Worm (Caenorhabditis elegans) whole organism, midembryonic: ENCODE measurements around the gene F33G12.7.
A peak's percentile ranks its signal among the peaks of the same experiment; 100 is the strongest.

ENCODE experiments used
- T22C8.4 ChIP-seq: fragments of 200-800 bp; sonication (Bioruptor generic); IDR thresholded peaks from 2 replicates; pipeline ENCODE4 v1.3.6; 2022; ENCODE audit warnings: missing genetic modification characterization, missing compliant biosample characterization
- cog-1 ChIP-seq: sonication (generic microtip); optimal IDR thresholded peaks from 2 replicates; lab custom pipeline; 2016; ENCODE audit warnings: missing genetic modification characterization, missing compliant biosample characterization
- flt-1 ChIP-seq: fragments of 200-800 bp; sonication (Bioruptor generic); IDR thresholded peaks from 2 replicates; pipeline ENCODE4 v1.3.6; 2022; ENCODE audit warnings: missing genetic modification characterization, missing compliant biosample characterization
- klf-2 ChIP-seq: fragments of 200-800 bp; sonication (Bioruptor generic); conservative IDR thresholded peaks from 2 replicates; pipeline ENCODE4 v1.3.6; 2022; ENCODE audit warnings: missing genetic modification reagents, missing genetic modification characterization, missing compliant biosample characterization
- med-1 ChIP-seq: sonication (generic microtip); optimal IDR thresholded peaks from 2 replicates; lab custom pipeline; 2017; ENCODE audit warnings: missing genetic modification characterization, mild to moderate bottlenecking, missing compliant biosample characterization, antibody characterized with exemption, missing genetic modification reagents; ENCODE audit not compliant: insufficient read depth
- ref-1 ChIP-seq: fragments of 200-800 bp; sonication (Bioruptor generic); conservative IDR thresholded peaks from 2 replicates; pipeline ENCODE4 v1.3.6; 2022; ENCODE audit warnings: missing genetic modification reagents, missing genetic modification characterization, missing compliant biosample characterization
- tab-1 ChIP-seq: fragments of 200-800 bp; sonication (Bioruptor generic); IDR thresholded peaks from 2 replicates; pipeline ENCODE4 v1.3.6; 2022; ENCODE audit warnings: missing genetic modification characterization, missing compliant biosample characterization
- ztf-23 ChIP-seq: fragments of 200-800 bp; sonication (Bioruptor generic); IDR thresholded peaks from 2 replicates; pipeline ENCODE4 v1.3.6; 2022; ENCODE audit warnings: missing genetic modification reagents, missing genetic modification characterization, missing compliant biosample characterization
- ztf-29 ChIP-seq: fragments of 200-800 bp; sonication (Bioruptor generic); IDR thresholded peaks from 2 replicates; pipeline ENCODE4 v1.3.6; 2022; ENCODE audit warnings: missing genetic modification reagents, missing genetic modification characterization, missing compliant biosample characterization

The F33G12.7 gene

ce11 chrII:5027952-5028351 is 12.5 kb downstream of the F33G12.7 start:
- TF ChIP-seq klf-2 (GFP tag; lab: Robert Waterston, UW) (no peak), tab-1 (GFP tag; lab: Robert Waterston, UW) (no peak), ztf-23 (GFP tag; lab: Robert Waterston, UW) (no peak), flt-1 (no peak), ref-1 (no peak), ztf-29 (GFP tag; lab: Robert Waterston, UW) (no peak), cog-1 (tag; lab: Kevin White, UChicago) (no peak), med-1 (GFP tag; lab: Kevin White, UChicago) (no peak), T22C8.4 (GFP tag; lab: Robert Waterston, UW) (no peak)

ce11 chrII:5022381-5022855 is 18.1 kb downstream of the F33G12.7 start, which contains the start of the genes nsy-1 and F59A6.13:
Gene nsy-1, plus strand, starts transcription at chrII:5022757.
Gene F59A6.13, plus strand, starts transcription at chrII:5022805.
- TF ChIP-seq ztf-29 (GFP tag; lab: Robert Waterston, UW) (no peak), ztf-23 (GFP tag; lab: Robert Waterston, UW) (no peak), T22C8.4 (GFP tag; lab: Robert Waterston, UW) (no peak), tab-1 (GFP tag; lab: Robert Waterston, UW) (no peak), klf-2 (GFP tag; lab: Robert Waterston, UW) (no peak), cog-1 (tag; lab: Kevin White, UChicago) (no peak), med-1 (GFP tag; lab: Kevin White, UChicago) (no peak), ref-1 (no peak), flt-1 (no peak)

ce11 chrII:5021518-5021917 is 19.0 kb downstream of the F33G12.7 start:
- TF ChIP-seq flt-1 = no peak
- TF ChIP-seq T22C8.4 (GFP tag; lab: Robert Waterston, UW) = no peak
- no peak for TF ChIP-seq ztf-23 (GFP tag; lab: Robert Waterston, UW)
- no peak for TF ChIP-seq tab-1 (GFP tag; lab: Robert Waterston, UW)
- TF ChIP-seq ref-1 = no peak
- no peak for TF ChIP-seq klf-2 (GFP tag; lab: Robert Waterston, UW)
- TF ChIP-seq ztf-29 (GFP tag; lab: Robert Waterston, UW) = no peak
- no peak for TF ChIP-seq cog-1 (tag; lab: Kevin White, UChicago)
- no peak for TF ChIP-seq med-1 (GFP tag; lab: Kevin White, UChicago)

- no peak for TF ChIP-seq ztf-29 (GFP tag; lab: Robert Waterston, UW)
- no peak for TF ChIP-seq klf-2 (GFP tag; lab: Robert Waterston, UW)
- no peak for TF ChIP-seq ref-1
- TF ChIP-seq tab-1 (GFP tag; lab: Robert Waterston, UW) = no peak
- TF ChIP-seq cog-1 (tag; lab: Kevin White, UChicago) = no peak
- no peak for TF ChIP-seq flt-1
- no peak for TF ChIP-seq ztf-23 (GFP tag; lab: Robert Waterston, UW)
- TF ChIP-seq T22C8.4 (GFP tag; lab: Robert Waterston, UW) = no peak
- TF ChIP-seq med-1 (GFP tag; lab: Kevin White, UChicago) = no peak
Measured at ce11 chrII:5020513-5021081, 19.9 kb downstream of the F33G12.7 start.

ce11 chrII:5019389-5020108 is 20.9 kb downstream of the F33G12.7 start:
- TF ChIP-seq T22C8.4 (GFP tag; lab: Robert Waterston, UW) = no peak
- no peak for TF ChIP-seq klf-2 (GFP tag; lab: Robert Waterston, UW)
- TF ChIP-seq tab-1 (GFP tag; lab: Robert Waterston, UW) = no peak
- no peak for TF ChIP-seq med-1 (GFP tag; lab: Kevin White, UChicago)
- no peak for TF ChIP-seq ztf-29 (GFP tag; lab: Robert Waterston, UW)
- TF ChIP-seq ref-1 = no peak
- no peak for TF ChIP-seq ztf-23 (GFP tag; lab: Robert Waterston, UW)
- TF ChIP-seq flt-1 = no peak
- no peak for TF ChIP-seq cog-1 (tag; lab: Kevin White, UChicago)

ce11 chrII:5018578-5018977 is 21.9 kb downstream of the F33G12.7 start:
- TF ChIP-seq tab-1 (GFP tag; lab: Robert Waterston, UW) (no peak), ztf-29 (GFP tag; lab: Robert Waterston, UW) (no peak), med-1 (GFP tag; lab: Kevin White, UChicago) (no peak), ref-1 (no peak), flt-1 (no peak), ztf-23 (GFP tag; lab: Robert Waterston, UW) (no peak), T22C8.4 (GFP tag; lab: Robert Waterston, UW) (no peak), cog-1 (tag; lab: Kevin White, UChicago) (no peak), klf-2 (GFP tag; lab: Robert Waterston, UW) (no peak)

- TF ChIP-seq tab-1 (GFP tag; lab: Robert Waterston, UW) = no peak
- 0 out of 2 replicates have a peak, but pooled peaks have one; percentile 19 for TF ChIP-seq ztf-29 (GFP tag; lab: Robert Waterston, UW)
- no peak for TF ChIP-seq cog-1 (tag; lab: Kevin White, UChicago)
- no peak for TF ChIP-seq ztf-23 (GFP tag; lab: Robert Waterston, UW)
Measured at ce11 chrII:5016977-5017585, 23.4 kb downstream of the F33G12.7 start.

- TF ChIP-seq tab-1 (GFP tag; lab: Robert Waterston, UW) (no peak), ztf-23 (GFP tag; lab: Robert Waterston, UW) (no peak), cog-1 (tag; lab: Kevin White, UChicago) (no peak), ref-1 (no peak), med-1 (GFP tag; lab: Kevin White, UChicago) (no peak), klf-2 (GFP tag; lab: Robert Waterston, UW) (no peak), T22C8.4 (GFP tag; lab: Robert Waterston, UW) (no peak), ztf-29 (GFP tag; lab: Robert Waterston, UW) (no peak), flt-1 (no peak)
Measured at ce11 chrII:5016144-5016543, 24.3 kb downstream of the F33G12.7 start.
